Worm (Caenorhabditis elegans) whole organism, early embryonic: ENCODE data around the gene pdf-2.

Experiments used
- F13C5.2 ChIP-seq: sonication (generic microtip); optimal IDR thresholded peaks from 2 replicates; lab custom pipeline; 2017; ENCODE audit warnings: mild to moderate bottlenecking, missing genetic modification characterization, inconsistent platforms, missing compliant biosample characterization
- ama-1 ChIP-seq: fragments of 150-350 bp; optimal IDR thresholded peaks from 2 replicates; lab custom pipeline; 2014
- ets-7 ChIP-seq: sonication (generic microtip); optimal IDR thresholded peaks from 2 replicates; lab custom pipeline; 2016; ENCODE audit warnings: missing genotype, missing genetic modification characterization, missing compliant biosample characterization
- hnd-1 ChIP-seq: sonication (generic microtip); optimal IDR thresholded peaks from 2 replicates; lab custom pipeline; 2016; ENCODE audit warnings: missing genetic modification characterization, missing compliant biosample characterization
- pes-1 ChIP-seq: fragments of 200-800 bp; sonication (Bioruptor generic); IDR thresholded peaks from 2 replicates; pipeline ENCODE4 v1.3.6; 2022; ENCODE audit warnings: missing genetic modification reagents, missing genetic modification characterization, missing compliant biosample characterization
- scrt-1 ChIP-seq: fragments of 200-800 bp; sonication (Bioruptor generic); IDR thresholded peaks from 2 replicates; pipeline ENCODE4 v1.3.6; 2022; ENCODE audit warnings: missing genetic modification characterization, missing compliant biosample characterization
- tbx-11 ChIP-seq: fragments of 200-800 bp; sonication (Bioruptor generic); IDR thresholded peaks from 2 replicates; pipeline ENCODE4 v1.3.6; 2022; ENCODE audit warnings: missing genetic modification characterization, missing compliant biosample characterization
- tra-4 ChIP-seq: sonication (generic microtip); optimal IDR thresholded peaks from 2 replicates; lab custom pipeline; 2017; ENCODE audit warnings: missing genetic modification characterization, missing compliant biosample characterization

- TF ChIP-seq hnd-1 (tag; lab: Kevin White, UChicago) (no peak), F13C5.2 (tag; lab: Kevin White, UChicago) (no peak), ama-1 (lab: Kevin White, UChicago) (no peak), scrt-1 (GFP tag; lab: Robert Waterston, UW) (no peak), tbx-11 (no peak), tra-4 (no peak), ets-7 (tag; lab: Kevin White, UChicago) (no peak), pes-1 (GFP tag; lab: Robert Waterston, UW) (no peak)
Observed at ce11 chrX:2120961-2121360, 42.2 kb upstream of the pdf-2 start, which contains the start of gene gpa-5.
